Worm (Caenorhabditis elegans) whole organism, late embryonic: ENCODE measurements around the gene rsd-3.

Source experiments
- K02D7.2 ChIP-seq: sonication (generic microtip); optimal IDR thresholded peaks from 2 replicates; lab custom pipeline; 2017; ENCODE audit warnings: mild to moderate bottlenecking, missing genetic modification characterization, missing compliant biosample characterization
- ceh-14 ChIP-seq: sonication (generic microtip); optimal IDR thresholded peaks from 2 replicates; lab custom pipeline; 2016; ENCODE audit warnings: missing genotype, missing genetic modification characterization, missing compliant biosample characterization
- ceh-2 ChIP-seq: sonication (generic microtip); optimal IDR thresholded peaks from 2 replicates; lab custom pipeline; 2016; ENCODE audit warnings: missing genotype, missing genetic modification characterization, missing compliant biosample characterization
- ceh-9 ChIP-seq: sonication (generic microtip); optimal IDR thresholded peaks from 2 replicates; lab custom pipeline; 2016; ENCODE audit warnings: mild to moderate bottlenecking, missing genetic modification characterization, inconsistent platforms, missing compliant biosample characterization
- dve-1 ChIP-seq: sonication (generic microtip); optimal IDR thresholded peaks from 2 replicates; lab custom pipeline; 2017; ENCODE audit warnings: antibody characterized with exemption, mild to moderate bottlenecking, missing genetic modification characterization, missing compliant biosample characterization
- nhr-11 ChIP-seq: fragments of 150-350 bp; optimal IDR thresholded peaks from 2 replicates; lab custom pipeline; 2014; ENCODE audit warnings: missing biosample characterization, missing genetic modification characterization
- pha-4 ChIP-seq: fragments of 150-350 bp; optimal IDR thresholded peaks from 2 replicates; lab custom pipeline; 2018; ENCODE audit warnings: missing biosample characterization, missing genetic modification reagents, missing genetic modification characterization

- TF ChIP-seq ceh-2 (tag; lab: Kevin White, UChicago) = no peak
- no peak for TF ChIP-seq dve-1 (tag; lab: Kevin White, UChicago)
- no peak for TF ChIP-seq nhr-11 (tag; lab: Kevin White, UChicago)
- TF ChIP-seq ceh-9 (tag; lab: Kevin White, UChicago) = no peak
- no peak for TF ChIP-seq K02D7.2
- TF ChIP-seq ceh-14 (tag; lab: Kevin White, UChicago) = no peak
- TF ChIP-seq pha-4 (tag; lab: Kevin White, UChicago) = no peak
Observed at ce11 chrX:11753155-11753554, 45.1 kb upstream of the rsd-3 start.
